Worm (Caenorhabditis elegans): ENCODE measurements around the gene paqr-2.

ce11 chrIII:5407060-5407459, 27.3 kb upstream of the paqr-2 start:
- no peak for TF ChIP-seq T26A5.8 (tag; optimal IDR thresholded peaks at IDR 0.05)
- TF ChIP-seq snpc-1.1 (tag; optimal IDR thresholded peaks at IDR 0.05; ENCODE audit: insufficient read depth), result no peak
- no peak for TF ChIP-seq dpff-1 (tag; optimal IDR thresholded peaks at IDR 0.05)
- no peak for TF ChIP-seq C17E4.6 (GFP tag; IDR thresholded peaks at IDR 0.05)
